Worm (Caenorhabditis elegans): ENCODE results near the gene Y67D2.2.

Y67D2.2 gene

DNA sequence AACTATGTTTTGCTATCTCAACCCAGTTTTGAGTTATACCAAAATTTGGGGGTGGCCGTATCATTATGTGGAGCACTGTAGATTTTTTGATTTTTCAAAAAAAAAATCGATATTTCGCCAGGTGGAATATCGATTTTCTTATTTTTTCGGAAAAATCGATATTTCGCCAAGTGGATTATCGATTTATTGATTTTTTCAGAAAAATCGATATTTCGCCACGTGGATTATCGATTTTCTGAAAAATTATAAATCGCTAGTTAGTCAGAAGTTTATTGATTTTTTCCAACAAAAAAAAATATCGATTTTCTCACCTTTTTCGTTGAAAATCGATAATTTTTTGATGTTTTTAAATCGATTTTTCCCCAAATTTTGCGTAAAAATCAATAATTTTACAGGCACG lies 21.5 kb downstream of the Y67D2.2 start:
- TF ChIP-seq unc-62 (GFP tag; optimal IDR thresholded peaks at IDR 0.05), result no peak

DNA sequence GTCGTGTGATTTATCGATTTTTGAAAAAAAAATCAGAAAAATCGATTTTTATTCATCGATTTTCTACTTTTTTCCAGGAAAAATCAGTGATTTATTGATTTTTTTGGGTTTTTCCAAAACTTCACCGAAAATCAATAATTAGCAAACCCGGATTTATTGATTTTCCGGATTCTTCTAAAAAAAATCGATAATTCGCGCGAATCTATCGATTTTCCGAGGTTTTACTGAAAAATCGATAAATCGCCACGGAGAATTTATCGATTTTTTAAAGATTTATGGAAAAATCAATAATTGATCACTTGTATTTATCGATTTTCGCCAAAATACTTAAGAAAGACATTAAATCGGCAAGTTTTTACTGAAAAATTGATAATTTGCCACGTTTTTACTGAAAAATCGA lies 24.9 kb downstream of the Y67D2.2 start:
- TF ChIP-seq unc-62 (GFP tag; optimal IDR thresholded peaks at IDR 0.05), result no peak

DNA sequence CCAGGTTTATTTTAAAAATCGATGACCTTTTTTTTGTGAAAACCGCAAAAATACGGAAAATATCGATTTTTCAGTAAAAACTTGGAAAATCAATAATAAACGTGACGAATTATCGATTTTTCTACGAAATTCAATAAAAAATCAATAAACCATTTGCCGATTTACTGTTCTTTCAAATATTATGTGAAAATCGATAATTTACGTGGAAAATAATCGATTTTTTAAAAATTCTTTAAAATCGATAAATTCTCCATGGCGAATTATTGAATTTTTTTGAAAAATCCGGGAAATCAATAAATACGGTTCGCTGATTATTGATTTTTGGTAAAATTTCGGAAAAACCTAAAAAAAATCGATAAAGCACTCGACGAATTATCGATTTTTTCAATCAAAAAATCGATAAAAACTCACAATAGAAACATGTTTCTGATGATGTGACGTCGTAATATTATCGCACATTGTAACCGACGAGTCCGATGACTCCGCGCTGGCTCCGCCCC lies 25.7 kb downstream of the Y67D2.2 start:
- no peak for TF ChIP-seq unc-62 (GFP tag; optimal IDR thresholded peaks at IDR 0.05)

DNA sequence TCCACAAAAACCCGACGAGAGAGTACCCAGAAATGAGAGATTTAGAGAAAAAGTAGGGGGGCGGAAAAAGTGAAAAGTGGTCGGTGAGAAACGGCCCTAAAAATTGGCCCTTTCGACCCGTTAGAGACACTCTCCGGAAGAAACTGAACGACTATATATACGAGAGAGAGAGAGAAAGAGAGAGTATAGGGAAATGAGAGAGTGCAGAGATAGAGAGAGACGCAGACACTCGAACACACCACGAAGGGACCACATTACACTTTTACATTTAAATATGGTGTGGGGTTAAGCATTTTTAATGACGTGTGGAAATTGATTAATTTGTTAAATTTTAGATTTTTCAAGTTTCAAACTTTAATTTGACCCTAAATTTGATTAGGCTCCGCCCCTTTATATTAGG lies 33.1 kb downstream of the Y67D2.2 start:
- no peak for TF ChIP-seq unc-62 (GFP tag; optimal IDR thresholded peaks at IDR 0.05)

DNA sequence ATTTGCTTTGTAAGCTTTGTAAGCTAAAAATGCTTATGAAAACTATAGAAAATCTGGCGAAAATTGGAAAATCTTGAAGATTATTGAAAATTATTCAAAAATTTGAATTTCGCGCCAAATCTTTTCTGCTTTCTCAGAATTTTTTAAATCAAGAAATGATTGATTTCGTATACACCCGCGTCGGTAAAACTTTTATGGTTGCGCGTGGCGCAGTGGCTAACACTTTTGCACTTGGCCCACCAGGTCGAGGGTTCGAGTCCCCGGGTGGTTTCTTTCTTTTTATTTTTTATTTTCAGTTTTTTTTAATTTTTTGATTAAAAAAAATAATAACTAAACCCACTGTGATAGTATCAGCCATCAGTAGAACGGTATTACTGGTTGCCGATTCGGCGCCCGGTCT lies 40.3 kb downstream of the Y67D2.2 start:
- no peak for TF ChIP-seq unc-62 (GFP tag; optimal IDR thresholded peaks at IDR 0.05)

DNA sequence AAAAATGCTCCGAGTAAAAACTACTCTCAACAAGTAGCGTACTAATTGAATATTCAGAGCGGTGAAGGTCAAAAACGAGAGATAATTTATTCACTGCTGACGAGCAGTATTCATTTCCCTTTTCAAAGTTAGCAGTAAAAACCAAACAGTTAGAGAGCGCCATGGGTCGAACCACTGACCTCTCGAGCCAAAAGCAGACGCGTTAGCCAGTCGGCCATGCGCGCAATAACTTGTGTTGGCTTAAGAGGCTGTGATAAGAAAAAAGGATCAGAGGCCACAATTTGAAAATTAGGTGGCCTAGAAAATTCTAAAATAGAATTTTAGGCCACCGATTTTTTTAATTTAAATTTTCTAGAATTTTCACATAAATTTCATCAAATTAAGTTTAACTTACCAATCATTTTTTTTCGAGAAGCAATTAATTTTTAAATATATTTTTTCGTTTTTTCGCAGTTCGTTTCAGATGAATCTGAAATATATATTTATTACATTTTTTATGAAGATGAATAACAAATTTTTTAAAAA lies 42.1 kb downstream of the Y67D2.2 start, which contains the start of gene sms-3:
TSS of gene sms-3 (minus strand) at position 475 of the 525 bp plus-strand sequence.
- TF ChIP-seq unc-62 (GFP tag; optimal IDR thresholded peaks at IDR 0.05), result no peak

DNA sequence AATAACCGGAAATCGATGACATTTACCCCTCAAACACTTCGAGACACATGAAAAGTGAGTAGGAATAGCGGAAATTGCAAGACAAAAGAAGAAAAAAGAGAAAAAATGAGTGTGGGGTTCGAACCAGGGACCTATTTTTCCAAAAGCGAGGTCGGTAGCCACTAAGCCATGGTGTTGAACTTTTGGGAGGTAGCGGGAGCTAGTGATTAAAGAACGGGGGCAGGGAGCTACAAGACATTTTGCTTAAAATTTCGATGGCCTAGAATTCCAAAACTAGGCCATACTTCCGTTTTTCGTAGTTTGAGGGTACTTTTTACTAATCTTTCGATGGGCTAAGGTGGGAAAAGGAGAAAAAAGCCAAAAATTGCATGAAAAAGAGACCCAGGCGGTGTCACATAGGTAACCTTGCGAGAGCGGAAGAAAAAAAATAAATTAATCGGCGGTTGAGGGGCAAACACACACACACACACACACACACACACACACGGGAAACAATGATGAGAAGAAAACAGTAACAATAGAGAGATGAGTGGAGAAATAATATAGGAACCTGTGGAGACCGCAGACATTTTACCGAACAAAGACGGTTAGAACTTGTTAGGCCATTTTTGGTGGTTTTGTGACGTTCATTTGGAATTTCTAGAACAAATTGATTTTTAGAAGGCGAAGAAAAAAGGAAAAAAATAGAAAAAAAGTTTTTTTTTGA lies 43.0 kb downstream of the Y67D2.2 start:
- no peak for TF ChIP-seq unc-62 (GFP tag; optimal IDR thresholded peaks at IDR 0.05)

DNA sequence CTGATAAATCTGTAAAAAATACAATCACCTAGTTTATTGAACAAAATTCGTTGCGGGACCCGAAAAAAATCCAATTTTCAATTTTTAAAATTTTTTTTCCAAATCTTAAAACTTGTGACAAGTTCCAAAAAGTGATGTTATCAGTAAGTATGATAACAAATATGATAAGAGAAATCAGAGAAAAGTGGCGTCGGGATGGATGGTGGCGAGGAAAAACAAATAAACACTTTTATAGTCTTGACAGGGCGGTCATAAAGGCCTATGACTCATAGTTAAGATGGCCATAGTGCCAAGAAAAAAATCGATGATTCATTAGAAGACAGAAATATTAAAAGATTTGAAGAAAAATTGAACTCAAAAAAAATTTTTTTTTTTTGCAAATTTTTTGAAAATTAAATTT lies 44.1 kb downstream of the Y67D2.2 start:
- no peak for TF ChIP-seq unc-62 (GFP tag; optimal IDR thresholded peaks at IDR 0.05)

DNA sequence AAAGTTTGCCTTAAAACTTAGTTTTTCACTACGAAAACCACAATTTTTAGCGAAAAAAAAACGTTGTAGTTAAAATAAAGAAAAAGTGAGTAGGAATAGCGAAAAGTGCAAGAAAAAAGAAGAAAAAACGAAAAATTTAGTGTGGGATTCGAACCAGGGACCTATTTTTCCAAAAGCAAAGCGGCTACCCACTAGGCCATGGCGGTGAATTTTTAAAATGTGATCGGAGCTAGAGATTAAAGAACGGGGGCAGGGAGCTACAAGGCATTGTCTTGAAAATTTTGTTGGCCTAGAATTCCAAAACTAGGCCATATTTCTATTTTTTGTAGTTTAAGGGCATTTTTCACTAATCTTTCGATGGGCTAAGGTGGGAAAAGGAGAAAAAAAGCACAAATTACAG lies 45.2 kb downstream of the Y67D2.2 start:
- TF ChIP-seq unc-62 (GFP tag; optimal IDR thresholded peaks at IDR 0.05), result no peak

DNA sequence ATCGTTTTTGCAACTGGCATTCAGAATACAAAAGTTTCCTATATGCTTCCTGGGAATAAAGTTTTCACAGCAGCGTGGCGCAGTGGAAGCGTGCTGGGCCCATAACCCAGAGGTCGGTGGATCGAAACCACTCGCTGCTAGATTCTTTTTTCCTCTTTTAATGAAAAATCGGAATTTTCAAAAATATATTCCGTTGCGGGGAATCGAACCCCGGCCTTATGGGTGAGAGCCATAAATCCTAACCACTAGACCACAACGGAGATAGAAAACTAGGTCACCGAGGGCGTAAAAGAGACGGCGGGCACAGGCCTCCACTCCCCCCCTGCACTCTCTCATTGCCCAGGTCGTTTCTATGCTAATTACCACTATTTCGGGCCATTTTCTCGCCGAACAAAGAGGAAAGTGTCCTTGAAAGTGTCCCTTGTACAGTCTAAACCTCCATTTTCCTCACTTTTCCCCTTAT lies 45.9 kb downstream of the Y67D2.2 start, which contains the start of gene Y22D7AL.6:
TSS of gene Y22D7AL.6 (plus strand) at position 413 of the 463 bp plus-strand sequence.
- no peak for TF ChIP-seq unc-62 (GFP tag; optimal IDR thresholded peaks at IDR 0.05)

DNA sequence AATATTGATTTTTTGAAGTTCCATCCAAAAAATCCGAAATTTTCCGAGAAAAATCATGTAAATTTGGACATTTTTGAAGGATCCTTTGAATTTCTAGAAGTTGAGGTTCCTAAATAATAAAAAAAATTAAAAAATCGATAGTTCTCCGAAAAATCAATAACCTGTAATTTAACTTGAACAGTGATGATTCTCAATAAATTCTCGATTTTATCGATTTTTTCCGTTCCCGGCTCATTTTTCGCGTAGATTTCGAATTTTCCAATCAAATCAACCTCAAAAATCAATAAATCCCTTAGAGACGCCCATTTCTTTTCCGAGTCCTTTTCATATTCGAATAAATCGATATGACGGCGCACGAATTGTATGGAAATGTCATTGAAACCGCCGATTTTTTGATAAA lies 49.1 kb downstream of the Y67D2.2 start:
- no peak for TF ChIP-seq unc-62 (GFP tag; optimal IDR thresholded peaks at IDR 0.05)

DNA sequence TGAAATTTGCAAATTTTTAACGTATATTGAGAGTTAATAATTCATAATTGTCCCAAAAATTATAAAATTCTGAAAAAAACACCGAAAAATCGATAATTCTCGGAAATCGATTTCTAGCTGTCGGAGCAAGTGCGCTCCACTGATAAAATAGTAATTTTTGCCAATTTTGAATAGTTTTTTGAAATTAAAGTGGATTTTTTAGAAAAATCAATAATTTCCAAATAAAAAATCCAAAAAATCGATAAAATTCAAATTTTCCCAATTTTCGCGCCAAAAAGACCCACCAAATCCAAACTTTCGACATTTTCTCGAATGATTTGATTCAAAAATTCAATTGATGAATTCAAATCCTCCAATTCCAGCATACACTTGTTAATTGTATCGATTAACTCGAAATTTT lies 52.3 kb downstream of the Y67D2.2 start:
- no peak for TF ChIP-seq unc-62 (GFP tag; optimal IDR thresholded peaks at IDR 0.05)

DNA sequence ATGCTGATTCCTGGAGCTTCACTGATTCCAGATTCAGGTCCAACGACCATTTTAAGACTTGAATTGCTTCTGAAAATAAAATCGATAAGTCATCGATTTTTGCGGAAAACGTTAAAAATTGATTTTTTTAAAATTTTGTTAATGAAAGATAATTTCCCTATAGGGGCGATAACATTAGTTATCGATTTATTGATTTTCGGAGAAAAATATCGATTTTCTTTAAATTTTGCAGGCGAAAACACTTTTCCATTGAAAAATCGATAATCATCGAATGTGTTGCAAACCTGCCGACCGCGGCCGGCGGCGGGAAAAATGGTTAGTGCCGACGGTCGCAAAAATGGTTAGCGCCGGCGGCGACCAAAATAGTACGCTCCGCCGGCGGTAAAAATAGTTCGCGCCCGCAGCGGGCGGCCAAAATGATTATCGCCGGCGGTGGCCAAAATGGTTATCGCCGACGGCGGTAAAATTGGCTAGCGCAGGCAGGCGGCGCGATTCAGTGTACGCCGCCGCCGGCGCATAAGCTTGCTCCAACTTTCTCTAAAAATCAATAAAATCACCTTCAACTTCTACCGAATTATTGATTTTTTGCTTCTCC lies 54.5 kb downstream of the Y67D2.2 start:
- no peak for TF ChIP-seq unc-62 (GFP tag; optimal IDR thresholded peaks at IDR 0.05)

DNA sequence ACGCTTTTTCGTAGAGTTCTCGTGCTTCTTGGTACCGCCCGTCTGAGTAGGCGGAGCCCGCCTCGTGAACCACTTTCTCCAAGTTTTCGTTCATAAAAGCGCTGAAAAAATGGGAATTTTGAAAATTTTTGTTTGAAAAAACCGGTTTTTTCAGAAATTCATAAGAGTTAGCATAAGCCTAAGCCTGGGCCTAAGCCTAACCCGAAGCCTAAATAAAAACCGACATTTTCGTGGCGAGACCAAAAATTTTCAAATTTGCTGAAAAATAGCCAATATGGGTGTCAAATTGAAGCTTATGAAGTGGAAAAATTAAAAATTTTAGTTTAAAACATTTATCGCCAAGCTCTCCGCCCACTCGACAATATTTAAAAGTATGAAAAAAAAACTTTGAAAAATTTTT lies 55.3 kb downstream of the Y67D2.2 start, which contains the start of gene Y22D7AL.9:
TSS of gene Y22D7AL.9 (minus strand) at position 101 of the 400 bp plus-strand sequence.
- no peak for TF ChIP-seq unc-62 (GFP tag; optimal IDR thresholded peaks at IDR 0.05)

DNA sequence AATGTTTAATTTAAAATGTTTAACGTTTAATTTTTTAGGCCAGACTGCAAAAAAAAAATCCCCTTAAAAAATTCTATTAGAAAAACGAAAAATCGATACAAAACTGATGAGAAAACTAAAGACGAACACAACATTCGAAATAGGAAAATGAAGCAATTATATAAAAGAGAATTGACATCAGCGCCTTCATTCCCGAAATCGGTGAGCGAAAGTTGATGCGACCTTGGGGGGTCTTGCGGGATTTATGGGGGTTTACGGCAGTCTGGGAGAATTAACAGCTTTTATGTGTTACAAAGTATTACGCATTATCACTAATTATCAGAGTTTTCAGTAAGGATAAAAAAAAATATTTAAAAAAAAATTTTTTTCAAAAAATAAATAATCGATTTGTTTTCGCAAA lies 55.8 kb downstream of the Y67D2.2 start:
- no peak for TF ChIP-seq unc-62 (GFP tag; optimal IDR thresholded peaks at IDR 0.05)

DNA sequence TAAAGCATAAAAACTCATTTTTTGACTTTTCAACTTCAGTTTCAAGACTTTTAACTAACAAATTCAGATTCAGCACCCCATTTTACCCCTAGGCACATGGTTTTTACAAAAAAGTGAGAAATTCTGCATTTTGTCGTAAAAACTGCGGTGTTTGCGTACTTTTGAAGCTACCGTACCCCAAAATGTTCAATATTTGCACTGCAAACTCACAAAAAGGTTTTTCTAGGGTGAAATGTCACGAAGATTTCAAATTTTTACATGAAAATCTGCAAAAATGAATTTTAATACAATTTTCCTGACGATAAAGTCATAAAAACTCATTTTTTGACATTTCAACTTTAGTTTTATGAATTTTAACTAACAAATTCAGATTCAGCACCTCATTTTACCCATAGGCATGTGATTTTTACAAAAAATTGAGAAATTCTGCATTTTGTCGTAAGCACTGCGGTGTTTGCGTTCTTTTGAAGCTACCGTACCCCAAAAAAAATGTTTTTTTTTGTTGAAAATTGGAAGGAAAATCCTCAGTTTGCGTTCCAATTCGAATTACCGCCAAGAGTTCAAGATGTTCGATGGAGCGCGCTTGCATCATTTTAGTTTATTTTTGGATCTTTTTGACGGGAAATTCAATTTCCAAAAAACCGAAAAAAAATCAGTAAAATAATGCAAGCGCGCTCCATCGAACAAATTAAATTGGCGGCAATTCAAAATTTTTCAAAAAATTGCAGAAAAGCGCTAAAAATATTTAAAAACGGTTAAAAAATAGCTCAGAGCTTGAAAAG lies 57.8 kb downstream of the Y67D2.2 start:
- no peak for TF ChIP-seq unc-62 (GFP tag; optimal IDR thresholded peaks at IDR 0.05)
